Worm (Caenorhabditis elegans): ENCODE measurements around the gene Y71H2AM.12.
A peak's percentile ranks its signal among the peaks of the same experiment; 100 is the strongest.

Y71H2AM.12 gene

DNA sequence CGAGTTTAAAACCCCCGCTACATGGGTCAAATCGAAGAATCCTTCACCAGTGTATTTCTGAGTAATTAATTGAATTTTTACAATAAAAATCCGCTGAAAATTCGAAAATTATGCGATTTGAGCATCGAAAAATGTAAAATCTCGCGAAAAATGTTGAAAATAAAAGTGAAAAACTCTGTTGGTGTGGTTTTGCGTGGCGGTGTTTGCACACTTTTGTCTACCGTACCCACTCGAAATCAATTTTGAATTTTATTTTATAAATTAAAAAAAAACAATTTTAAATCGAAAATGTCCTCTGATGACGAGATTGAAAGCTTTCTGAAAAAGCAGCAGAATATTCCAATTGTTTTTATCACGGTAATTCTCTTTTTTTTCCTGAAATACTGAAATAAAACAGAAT lies 46.9 kb upstream of the Y71H2AM.12 start, which contains the start of gene Y71H2AM.6 (continued):
- TF ChIP-seq dpff-1 (tag; optimal IDR thresholded peaks at IDR 0.05) = no peak
- peak; percentile 84 for TF ChIP-seq lsl-1 (GFP tag; optimal IDR thresholded peaks at IDR 0.05)
- no peak for TF ChIP-seq ccch-3 (GFP tag; optimal IDR thresholded peaks at IDR 0.05)
- TF ChIP-seq F55B11.4 (tag; optimal IDR thresholded peaks at IDR 0.05; ENCODE audit: borderline replicate concordance, insufficient read depth) = no peak
- TF ChIP-seq let-526 (GFP tag; IDR thresholded peaks at IDR 0.05) = no peak
- TF ChIP-seq Y95B8A.8 (GFP tag; IDR thresholded peaks at IDR 0.05) = no peak
- TF ChIP-seq cebp-1 (GFP tag; IDR thresholded peaks at IDR 0.05) = no peak
- TF ChIP-seq cebp-1 (tag; optimal IDR thresholded peaks at IDR 0.05) = no peak
- no peak for TF ChIP-seq B0261.1 (tag; optimal IDR thresholded peaks at IDR 0.05)
- TF ChIP-seq F33H1.4 (GFP tag; IDR thresholded peaks at IDR 0.05) = peak; percentile 48
- TF ChIP-seq lin-54 (GFP tag; optimal IDR thresholded peaks at IDR 0.05) = peak; percentile 65
- no peak for TF ChIP-seq C17E4.6 (GFP tag; IDR thresholded peaks at IDR 0.05)
- TF ChIP-seq ztf-6 (GFP tag; IDR thresholded peaks at IDR 0.05) = no peak

DNA sequence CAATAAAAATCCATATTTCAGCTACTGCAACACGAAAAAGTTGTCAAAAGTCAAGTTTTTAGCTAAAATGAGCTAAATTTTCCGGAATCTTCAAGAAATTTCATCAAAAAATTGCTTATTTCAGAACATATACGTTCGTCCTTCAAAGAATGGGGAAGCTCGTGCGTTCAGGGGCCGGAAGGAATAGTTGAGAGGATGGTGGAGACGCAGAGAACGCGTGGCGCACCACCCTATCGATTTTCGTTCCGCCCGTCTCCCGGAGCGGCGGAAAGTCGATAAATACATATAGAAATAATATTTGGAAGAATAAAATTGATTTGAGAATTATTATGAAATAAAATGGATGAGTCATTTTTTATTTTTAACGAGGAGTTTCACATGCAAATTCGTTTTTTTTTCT lies 46.4 kb upstream of the Y71H2AM.12 start:
- 0 out of 2 replicates have a peak, but pooled peaks have one; percentile 12 for TF ChIP-seq hmg-1.2 (GFP tag; IDR thresholded peaks at IDR 0.05)
- no peak for TF ChIP-seq sdz-38 (tag; optimal IDR thresholded peaks at IDR 0.05)

ce11 chrIII:2778655-2779054 lies 44.8 kb upstream of the Y71H2AM.12 start, which contains the start of gene laf-1:
laf-1 (minus strand) TSS chrIII:2779053.
- TF ChIP-seq F10E7.11 (tag; optimal IDR thresholded peaks at IDR 0.05) (no peak), zfh-2 (GFP tag; conservative IDR thresholded peaks at IDR 0.05) (peak; percentile 73), gei-17 (GFP tag; optimal IDR thresholded peaks at IDR 0.05) (no peak), mcd-1 (GFP tag; IDR thresholded peaks at IDR 0.05) (0 out of 2 replicates have a peak, but pooled peaks have one; percentile 24), egrh-3 (GFP tag; IDR thresholded peaks at IDR 0.05) (peak; percentile 65; the same call in 1 of the 2 replicates)

- no peak for TF ChIP-seq bed-1 (GFP tag; IDR thresholded peaks at IDR 0.05)
- TF ChIP-seq mes-4 (tag; optimal IDR thresholded peaks at IDR 0.05) = no peak
- TF ChIP-seq Y53G8AR.9 (GFP tag; conservative IDR thresholded peaks at IDR 0.05) = no peak
- TF ChIP-seq T26A5.8 (tag; optimal IDR thresholded peaks at IDR 0.05) = no peak
- no peak for TF ChIP-seq efl-1 (GFP tag; optimal IDR thresholded peaks at IDR 0.05)
- TF ChIP-seq ceh-58 (GFP tag; IDR thresholded peaks at IDR 0.05) = no peak
- no peak for TF ChIP-seq chd-7 (tag; optimal IDR thresholded peaks at IDR 0.05)
- no peak for TF ChIP-seq repo-1 (tag; optimal IDR thresholded peaks at IDR 0.05)
- TF ChIP-seq egrh-3 (GFP tag; IDR thresholded peaks at IDR 0.05) = peak; percentile 55; the same call in 1 of the 2 replicates
- no peak for TF ChIP-seq lir-1 (GFP tag; conservative IDR thresholded peaks at IDR 0.05)
- peak; percentile 78 for TF ChIP-seq zfh-2 (GFP tag; conservative IDR thresholded peaks at IDR 0.05)
- TF ChIP-seq ceh-79 (tag; optimal IDR thresholded peaks at IDR 0.05) = no peak
- TF ChIP-seq madf-8 (GFP tag; conservative IDR thresholded peaks at IDR 0.05) = no peak
- no peak for TF ChIP-seq let-526 (GFP tag; IDR thresholded peaks at IDR 0.05)
- no peak for TF ChIP-seq F33H1.4 (GFP tag; IDR thresholded peaks at IDR 0.05)
- no peak for TF ChIP-seq lin-26 (GFP tag; IDR thresholded peaks at IDR 0.05)
- no peak for TF ChIP-seq zim-3 (tag; optimal IDR thresholded peaks at IDR 0.05)
Observed at ce11 chrIII:2770752-2771151, 36.9 kb upstream of the Y71H2AM.12 start.

ce11 chrIII:2769078-2769477 lies 35.2 kb upstream of the Y71H2AM.12 start:
- TF ChIP-seq sptf-2 (GFP tag; optimal IDR thresholded peaks at IDR 0.05) (no peak), ztf-6 (GFP tag; IDR thresholded peaks at IDR 0.05) (no peak), ceh-91 (GFP tag; IDR thresholded peaks at IDR 0.05) (no peak), attf-6 (GFP tag; IDR thresholded peaks at IDR 0.05) (no peak), F37B4.10 (GFP tag; IDR thresholded peaks at IDR 0.05) (no peak), rcor-1 (GFP tag; IDR thresholded peaks at IDR 0.05) (no peak), B0035.1 (tag; optimal IDR thresholded peaks at IDR 0.05) (no peak), ztf-18 (tag; optimal IDR thresholded peaks at IDR 0.05) (no peak), Y79H2A.3 (GFP tag; conservative IDR thresholded peaks at IDR 0.05) (no peak), K12H6.12 (tag; optimal IDR thresholded peaks at IDR 0.05) (no peak), snpc-1.3 (tag; optimal IDR thresholded peaks at IDR 0.05; ENCODE audit: insufficient read depth) (no peak), madf-10 (tag; optimal IDR thresholded peaks at IDR 0.05) (no peak), dpl-1 (GFP tag; optimal IDR thresholded peaks at IDR 0.05) (no peak), let-526 (GFP tag; IDR thresholded peaks at IDR 0.05) (no peak)

Measured in whole organism, young adult.